Worm (Caenorhabditis elegans) whole organism, L4/young adult: ENCODE results near the gene hst-3.1.

Source experiments
- dao-5 ChIP-seq: sonication (generic microtip); optimal IDR thresholded peaks from 2 replicates; lab custom pipeline; 2016; ENCODE audit warnings: missing genotype, missing genetic modification characterization, moderate library complexity, missing compliant biosample characterization
- him-1 ChIP-seq: sonication (generic microtip); optimal IDR thresholded peaks from 2 replicates; lab custom pipeline; 2016; ENCODE audit warnings: missing genotype, missing genetic modification reagents, missing genetic modification characterization, missing compliant biosample characterization

DNA sequence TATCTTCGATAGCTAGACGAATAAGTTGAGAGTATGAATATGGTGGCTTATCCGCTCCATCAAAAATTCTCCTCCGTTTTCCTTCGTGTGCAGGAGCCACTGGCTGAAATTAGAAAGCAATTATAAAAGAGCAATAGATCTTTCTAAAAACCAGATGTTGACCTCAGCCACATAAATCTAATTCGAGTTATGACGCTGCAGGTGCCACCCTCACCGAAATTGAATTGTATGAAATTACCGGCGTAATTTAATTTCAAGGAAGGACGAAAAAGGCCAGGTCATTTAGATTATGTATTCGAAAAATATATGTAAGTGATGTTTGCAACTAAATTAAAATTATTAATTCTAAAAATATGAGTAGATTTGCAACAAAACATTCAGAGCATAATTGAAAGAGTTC lies 21.7 kb upstream of the hst-3.1 start:
- TF ChIP-seq him-1 (tag; lab: Kevin White, UChicago) (no peak), dao-5 (no peak)
